Fruit fly (Drosophila melanogaster): Measurements from ENCODE around the gene IleRS-m.

Gene IleRS-m

dm6 chr3L:16113607-16114337 lies 13.7 kb downstream of the IleRS-m start:
- TF ChIP-seq CG33017 (tag; optimal IDR thresholded peaks at IDR 0.05) (peak; percentile 79), CG1620 (GFP tag; optimal IDR thresholded peaks at IDR 0.05) (peak; percentile 81), cnc (optimal IDR thresholded peaks at IDR 0.05) (no peak), Crg-1 (GFP tag; optimal IDR thresholded peaks at IDR 0.05) (peak; percentile 83), Mnt (GFP tag; optimal IDR thresholded peaks at IDR 0.05) (peak; percentile 97), cic (GFP tag; optimal IDR thresholded peaks at IDR 0.05) (peak; percentile 88), toe (GFP tag; optimal IDR thresholded peaks at IDR 0.05) (no peak), ovo (GFP tag; optimal IDR thresholded peaks at IDR 0.05) (peak; percentile 62), pad (GFP tag; optimal IDR thresholded peaks at IDR 0.05) (peak; percentile 65), tj (GFP tag; optimal IDR thresholded peaks at IDR 0.05) (peak; percentile 91), CG11617 (GFP tag; optimal IDR thresholded peaks at IDR 0.05) (peak; percentile 98), kay (GFP tag; ENCODE audit: borderline replicate concordance) (no peak), CG7045 (GFP tag; optimal IDR thresholded peaks at IDR 0.05) (peak; percentile 88), Clk (GFP tag; optimal IDR thresholded peaks at IDR 0.05) (peak; percentile 83), bab1 (GFP tag; optimal IDR thresholded peaks at IDR 0.05) (peak; percentile 89), CG7101 (tag; optimal IDR thresholded peaks at IDR 0.05) (peak; percentile 89), CG14711 (tag; optimal IDR thresholded peaks at IDR 0.05) (peak; percentile 83), CG5204 (GFP tag; optimal IDR thresholded peaks at IDR 0.05) (no peak), Hr96 (GFP tag; optimal IDR thresholded peaks at IDR 0.05) (no peak), CG12768 (GFP tag; optimal IDR thresholded peaks at IDR 0.05) (peak; percentile 90)

- TF ChIP-seq bab1 (GFP tag; optimal IDR thresholded peaks at IDR 0.05) (peak; percentile 54), CG14711 (tag; optimal IDR thresholded peaks at IDR 0.05) (peak; percentile 95), cic (GFP tag; optimal IDR thresholded peaks at IDR 0.05) (no peak), CG7101 (tag; optimal IDR thresholded peaks at IDR 0.05) (peak; percentile 14), CG7045 (GFP tag; optimal IDR thresholded peaks at IDR 0.05) (no peak)
Observed at dm6 chr3L:16121791-16122190, 21.7 kb downstream of the IleRS-m start, which contains the start of gene Strump. TSS of gene Strump (plus strand) at chr3L:16122002.

- peak; percentile 93 for TF ChIP-seq bab1 (GFP tag; optimal IDR thresholded peaks at IDR 0.05)
- peak; percentile 88 for TF ChIP-seq CG33017 (tag; optimal IDR thresholded peaks at IDR 0.05)
- peak; percentile 90 for TF ChIP-seq Mnt (GFP tag; optimal IDR thresholded peaks at IDR 0.05)
- no peak for TF ChIP-seq CG14711 (tag; optimal IDR thresholded peaks at IDR 0.05)
- TF ChIP-seq kay (GFP tag; ENCODE audit: borderline replicate concordance): no peak
- TF ChIP-seq toe (GFP tag; optimal IDR thresholded peaks at IDR 0.05): peak; percentile 90
- TF ChIP-seq CG12768 (GFP tag; optimal IDR thresholded peaks at IDR 0.05): peak; percentile 92
- TF ChIP-seq Crg-1 (GFP tag; optimal IDR thresholded peaks at IDR 0.05): peak; percentile 76
- TF ChIP-seq ovo (GFP tag; optimal IDR thresholded peaks at IDR 0.05): peak; percentile 32
- peak; percentile 86 for TF ChIP-seq CG7045 (GFP tag; optimal IDR thresholded peaks at IDR 0.05)
- peak; percentile 90 for TF ChIP-seq CG11617 (GFP tag; optimal IDR thresholded peaks at IDR 0.05)
- no peak for TF ChIP-seq CG5204 (GFP tag; optimal IDR thresholded peaks at IDR 0.05)
- TF ChIP-seq CG7101 (tag; optimal IDR thresholded peaks at IDR 0.05): peak; percentile 79
- peak; percentile 72 for TF ChIP-seq pad (GFP tag; optimal IDR thresholded peaks at IDR 0.05)
- TF ChIP-seq CG1620 (GFP tag; optimal IDR thresholded peaks at IDR 0.05): peak; percentile 89
- peak; percentile 93 for TF ChIP-seq Hr96 (GFP tag; optimal IDR thresholded peaks at IDR 0.05)
- peak; percentile 71 for TF ChIP-seq Clk (GFP tag; optimal IDR thresholded peaks at IDR 0.05)
- TF ChIP-seq tj (GFP tag; optimal IDR thresholded peaks at IDR 0.05): peak; percentile 93
- no peak for TF ChIP-seq cnc (optimal IDR thresholded peaks at IDR 0.05)
- peak; percentile 83 for TF ChIP-seq cic (GFP tag; optimal IDR thresholded peaks at IDR 0.05)
Observed at dm6 chr3L:16128481-16128972, 28.4 kb downstream of the IleRS-m start, which contains the start of gene Pgm1. TSS of gene Pgm1 (minus strand) at chr3L:16128531.

dm6 chr3L:16128973-16129745 lies 29.1 kb downstream of the IleRS-m start, which contains the start of gene SsRbeta:
TSS of gene SsRbeta (plus strand) at chr3L:16129617.
- TF ChIP-seq pad (GFP tag; optimal IDR thresholded peaks at IDR 0.05) (no peak), Clk (GFP tag; optimal IDR thresholded peaks at IDR 0.05) (no peak), CG7101 (tag; optimal IDR thresholded peaks at IDR 0.05) (peak; percentile 37), CG33017 (tag; optimal IDR thresholded peaks at IDR 0.05) (no peak), CG1620 (GFP tag; optimal IDR thresholded peaks at IDR 0.05) (no peak), CG12768 (GFP tag; optimal IDR thresholded peaks at IDR 0.05) (no peak), Crg-1 (GFP tag; optimal IDR thresholded peaks at IDR 0.05) (peak; percentile 29), ovo (GFP tag; optimal IDR thresholded peaks at IDR 0.05) (peak; percentile 16), CG7045 (GFP tag; optimal IDR thresholded peaks at IDR 0.05) (no peak), kay (GFP tag; ENCODE audit: borderline replicate concordance) (no peak), Hr96 (GFP tag; optimal IDR thresholded peaks at IDR 0.05) (no peak), Mnt (GFP tag; optimal IDR thresholded peaks at IDR 0.05) (peak; percentile 48), toe (GFP tag; optimal IDR thresholded peaks at IDR 0.05) (no peak), CG14711 (tag; optimal IDR thresholded peaks at IDR 0.05) (peak; percentile 88), cnc (optimal IDR thresholded peaks at IDR 0.05) (no peak), CG11617 (GFP tag; optimal IDR thresholded peaks at IDR 0.05) (peak; percentile 34), bab1 (GFP tag; optimal IDR thresholded peaks at IDR 0.05) (peak; percentile 24), CG5204 (GFP tag; optimal IDR thresholded peaks at IDR 0.05) (no peak), tj (GFP tag; optimal IDR thresholded peaks at IDR 0.05) (no peak), cic (GFP tag; optimal IDR thresholded peaks at IDR 0.05) (peak; percentile 27)
